Fruit fly (Drosophila melanogaster) whole organism, embryonic: Measurements from ENCODE around the gene zuc.

ENCODE experiments used
- Abd-B ChIP-seq: fragments of 200-800 bp; sonication (Bioruptor generic); optimal IDR thresholded peaks from 2 replicates; lab custom pipeline; 2018; ENCODE audit warnings: missing biosample characterization, mild to moderate bottlenecking, missing genetic modification characterization, moderate library complexity
- Ada2b ChIP-seq: fragments of 200-800 bp; sonication (Bioruptor generic); IDR thresholded peaks from 2 replicates; pipeline ENCODE4 v1.3.6; 2022; ENCODE audit warnings: missing biosample characterization, missing genetic modification characterization
- Aef1 ChIP-seq: fragments of 200-800 bp; sonication (Bioruptor generic); IDR thresholded peaks from 3 replicates; pipeline ENCODE4 v1.3.6; 2022; ENCODE audit warnings: missing biosample characterization, missing genetic modification characterization
- Bteb2 ChIP-seq: fragments of 200-800 bp; sonication (Bioruptor generic); optimal IDR thresholded peaks from 2 replicates; lab custom pipeline; 2016; ENCODE audit warnings: missing biosample characterization, missing genetic modification characterization
- CG10462 ChIP-seq: fragments of 200-800 bp; sonication (Bioruptor generic); optimal IDR thresholded peaks from 2 replicates; lab custom pipeline; 2016; ENCODE audit warnings: missing biosample characterization, missing genetic modification characterization
- CG11398 ChIP-seq: fragments of 200-800 bp; sonication (Bioruptor generic); optimal IDR thresholded peaks from 2 replicates; lab custom pipeline; 2016; ENCODE audit warnings: missing biosample characterization, missing genetic modification characterization
- CG12299 ChIP-seq: fragments of 200-800 bp; sonication (Bioruptor generic); optimal IDR thresholded peaks from 2 replicates; lab custom pipeline; 2018; ENCODE audit warnings: missing biosample characterization, mild to moderate bottlenecking, missing genetic modification characterization
- CG13624 ChIP-seq: fragments of 200-800 bp; sonication (Bioruptor generic); optimal IDR thresholded peaks from 2 replicates; lab custom pipeline; 2016; ENCODE audit warnings: missing biosample characterization, missing genetic modification characterization
- CG14667 ChIP-seq: fragments of 200-800 bp; sonication (Bioruptor generic); IDR thresholded peaks from 2 replicates; pipeline ENCODE4 v1.3.6; 2022; ENCODE audit warnings: missing biosample characterization, missing genetic modification characterization
- CG15269 ChIP-seq: fragments of 200-800 bp; sonication (Bioruptor generic); optimal IDR thresholded peaks from 2 replicates; lab custom pipeline; 2018; ENCODE audit warnings: missing biosample characterization, mild to moderate bottlenecking, missing genetic modification characterization, moderate library complexity
- CG1647 ChIP-seq: fragments of 200-800 bp; sonication (Bioruptor generic); optimal IDR thresholded peaks from 3 replicates; lab custom pipeline; 2016; ENCODE audit warnings: missing biosample characterization, missing genetic modification characterization
- CG16813 ChIP-seq: fragments of 200-800 bp; sonication (Bioruptor generic); IDR thresholded peaks from 3 replicates; pipeline ENCODE4 v1.3.6; 2022; ENCODE audit warnings: missing biosample characterization, missing genetic modification characterization; ENCODE audit not compliant: partially characterized antibody
- CG16863 ChIP-seq: fragments of 200-800 bp; sonication (Bioruptor generic); optimal IDR thresholded peaks from 3 replicates; lab custom pipeline; 2016; ENCODE audit warnings: missing biosample characterization, missing genetic modification characterization
- CG17359 ChIP-seq: fragments of 200-800 bp; sonication (Bioruptor generic); optimal IDR thresholded peaks from 3 replicates; lab custom pipeline; 2018; ENCODE audit warnings: missing biosample characterization, mild to moderate bottlenecking, missing genetic modification characterization, moderate library complexity
- CG17568 ChIP-seq: fragments of 200-800 bp; sonication (Bioruptor generic); optimal IDR thresholded peaks from 2 replicates; lab custom pipeline; 2018; ENCODE audit warnings: missing biosample characterization, mild to moderate bottlenecking, missing genetic modification characterization, moderate library complexity
- CG18476 ChIP-seq: fragments of 200-800 bp; sonication (Bioruptor generic); optimal IDR thresholded peaks from 2 replicates; lab custom pipeline; 2016; ENCODE audit warnings: missing biosample characterization, mild to moderate bottlenecking, missing genetic modification characterization
- CG2678 ChIP-seq: fragments of 200-800 bp; sonication (Bioruptor generic); optimal IDR thresholded peaks from 3 replicates; lab custom pipeline; 2019; ENCODE audit warnings: missing biosample characterization, mild to moderate bottlenecking, missing genetic modification characterization, moderate library complexity
- CG31441 ChIP-seq: fragments of 200-800 bp; sonication (Bioruptor generic); IDR thresholded peaks from 2 replicates; pipeline ENCODE4 v1.3.6; 2022; ENCODE audit warnings: missing biosample characterization, missing genetic modification characterization
- CG4617 ChIP-seq: fragments of 200-800 bp; sonication (Bioruptor generic); optimal IDR thresholded peaks from 3 replicates; lab custom pipeline; 2016; ENCODE audit warnings: missing biosample characterization, missing genetic modification characterization, borderline replicate concordance
- CG5245 ChIP-seq: fragments of 200-800 bp; sonication (Bioruptor generic); optimal IDR thresholded peaks from 3 replicates; lab custom pipeline; 2016; ENCODE audit warnings: missing biosample characterization, missing genetic modification characterization
- CG6254 ChIP-seq: fragments of 200-800 bp; sonication (Bioruptor generic); optimal IDR thresholded peaks from 3 replicates; lab custom pipeline; 2017; ENCODE audit warnings: mild to moderate bottlenecking, missing biosample characterization, missing genetic modification reagents, missing genetic modification characterization
- CG6683 ChIP-seq: fragments of 200-800 bp; sonication (Bioruptor generic); optimal IDR thresholded peaks from 2 replicates; lab custom pipeline; 2017; ENCODE audit warnings: missing biosample characterization, mild to moderate bottlenecking, missing genetic modification characterization, missing genetic modification reagents
- CG9609 ChIP-seq: fragments of 200-800 bp; sonication (Bioruptor generic); optimal IDR thresholded peaks from 3 replicates; lab custom pipeline; 2016; ENCODE audit warnings: missing biosample characterization, missing genetic modification characterization
- CHES-1-like ChIP-seq: fragments of 200-800 bp; sonication (Bioruptor generic); optimal IDR thresholded peaks from 2 replicates; lab custom pipeline; 2016; ENCODE audit warnings: missing biosample characterization, missing genetic modification characterization
- Dip2 ChIP-seq: fragments of 200-800 bp; sonication (Bioruptor generic); IDR thresholded peaks from 2 replicates; pipeline ENCODE4 v1.3.6; 2022; ENCODE audit warnings: missing biosample characterization, missing genetic modification characterization
- E2f1 ChIP-seq: fragments of 200-800 bp; sonication (Bioruptor generic); IDR thresholded peaks from 2 replicates; pipeline ENCODE4 v1.3.6; 2022; ENCODE audit warnings: missing biosample characterization, missing genetic modification characterization
- Fer2 ChIP-seq: fragments of 200-800 bp; sonication (Bioruptor generic); optimal IDR thresholded peaks from 2 replicates; lab custom pipeline; 2018; ENCODE audit warnings: missing biosample characterization, mild to moderate bottlenecking, missing genetic modification characterization, moderate library complexity
- Hand ChIP-seq: fragments of 200-800 bp; sonication (Bioruptor generic); optimal IDR thresholded peaks from 2 replicates; lab custom pipeline; 2017; ENCODE audit warnings: mild to moderate bottlenecking, missing biosample characterization, missing genetic modification reagents, missing genetic modification characterization
- Lim3 ChIP-seq: fragments of 200-800 bp; sonication (Bioruptor generic); IDR thresholded peaks from 2 replicates; pipeline ENCODE4 v1.3.6; 2022; ENCODE audit warnings: missing biosample characterization, missing genetic modification characterization
- MTF-1 ChIP-seq: fragments of 200-800 bp; sonication (Bioruptor generic); optimal IDR thresholded peaks from 2 replicates; lab custom pipeline; 2018; ENCODE audit warnings: missing biosample characterization, mild to moderate bottlenecking, missing genetic modification characterization, borderline replicate concordance
- NK7.1 ChIP-seq: fragments of 200-800 bp; sonication (Bioruptor generic); optimal IDR thresholded peaks from 3 replicates; lab custom pipeline; 2016; ENCODE audit warnings: missing biosample characterization, missing genetic modification characterization
- Opbp ChIP-seq: fragments of 200-800 bp; sonication (Bioruptor generic); IDR thresholded peaks from 3 replicates; pipeline ENCODE4 v1.3.6; 2022; ENCODE audit warnings: missing biosample characterization, missing genetic modification characterization; ENCODE audit not compliant: partially characterized antibody
- Trl ChIP-seq, 3 experiments: fragments of >200 bp in 2 of 3; fragments of 200-800 bp in 1 of 3; sonication (Bioruptor generic) in 1 of 3; optimal IDR thresholded peaks; 2 replicates in 1 of 3; 3 replicates in 2 of 3; lab custom pipeline; 2016 to 2017; ENCODE audit warnings: missing biosample characterization in 1 of 3, missing genetic modification characterization in 1 of 3
- ato ChIP-seq: fragments of 200-800 bp; sonication (Bioruptor generic); IDR thresholded peaks from 2 replicates; pipeline ENCODE4 v1.3.6; 2022; ENCODE audit warnings: missing biosample characterization, missing genetic modification characterization; ENCODE audit not compliant: partially characterized antibody
- cg ChIP-seq: fragments of 200-800 bp; sonication (Bioruptor generic); optimal IDR thresholded peaks from 3 replicates; lab custom pipeline; 2019; ENCODE audit warnings: missing biosample characterization, mild to moderate bottlenecking, missing genetic modification characterization, moderate library complexity
- chm ChIP-seq: fragments of 200-800 bp; sonication (Bioruptor generic); IDR thresholded peaks from 2 replicates; pipeline ENCODE4 v1.3.6; 2022; ENCODE audit warnings: missing biosample characterization, missing genetic modification characterization
- ci ChIP-seq: fragments of 200-800 bp; sonication (Bioruptor generic); IDR thresholded peaks from 3 replicates; pipeline ENCODE4 v1.3.6; 2022; ENCODE audit warnings: missing biosample characterization, missing genetic modification characterization
- crc ChIP-seq: fragments of 200-800 bp; sonication (Bioruptor generic); optimal IDR thresholded peaks from 2 replicates; lab custom pipeline; 2016; ENCODE audit warnings: missing biosample characterization, missing genetic modification characterization
- dan ChIP-seq: fragments of 200-800 bp; sonication (Bioruptor generic); IDR thresholded peaks from 2 replicates; pipeline ENCODE4 v1.3.6; 2022; ENCODE audit warnings: missing biosample characterization, missing genetic modification characterization
- dysf ChIP-seq: fragments of 200-800 bp; sonication (Bioruptor generic); IDR thresholded peaks from 3 replicates; pipeline ENCODE4 v1.3.6; 2022; ENCODE audit warnings: missing biosample characterization, missing genetic modification characterization
- esg ChIP-seq: fragments of 200-800 bp; sonication (Bioruptor generic); conservative IDR thresholded peaks from 2 replicates; pipeline ENCODE4 v1.3.6; 2022; ENCODE audit warnings: missing biosample characterization, missing genetic modification characterization
- jigr1 ChIP-seq: fragments of 200-800 bp; sonication (Bioruptor generic); IDR thresholded peaks from 3 replicates; pipeline ENCODE4 v1.3.6; 2022; ENCODE audit warnings: missing biosample characterization, missing genetic modification characterization
- ken ChIP-seq: fragments of 200-800 bp; sonication (Bioruptor generic); IDR thresholded peaks from 3 replicates; pipeline ENCODE4 v1.3.6; 2022; ENCODE audit warnings: missing biosample characterization, missing genetic modification characterization
- luna ChIP-seq: fragments of 200-800 bp; sonication (Bioruptor generic); optimal IDR thresholded peaks from 2 replicates; lab custom pipeline; 2016; ENCODE audit warnings: missing biosample characterization, missing genetic modification characterization
- mirr ChIP-seq: fragments of 200-800 bp; sonication (Bioruptor generic); optimal IDR thresholded peaks from 3 replicates; lab custom pipeline; 2018; ENCODE audit warnings: missing biosample characterization, mild to moderate bottlenecking, missing genetic modification characterization
- phol ChIP-seq: fragments of 200-800 bp; sonication (Bioruptor generic); optimal IDR thresholded peaks from 3 replicates; lab custom pipeline; 2018; ENCODE audit warnings: missing biosample characterization, mild to moderate bottlenecking, missing genetic modification characterization, moderate library complexity
- sens-2 ChIP-seq: fragments of 200-800 bp; sonication (Bioruptor generic); IDR thresholded peaks from 2 replicates; pipeline ENCODE4 v1.3.6; 2022; ENCODE audit warnings: missing biosample characterization, missing genetic modification characterization
- sob ChIP-seq: fragments of 200-800 bp; sonication (Bioruptor generic); IDR thresholded peaks from 2 replicates; pipeline ENCODE4 v1.3.6; 2022; ENCODE audit warnings: missing biosample characterization, missing genetic modification characterization
- zen ChIP-seq: fragments of 200-800 bp; sonication (Bioruptor generic); optimal IDR thresholded peaks from 3 replicates; lab custom pipeline; 2018; ENCODE audit warnings: missing biosample characterization, mild to moderate bottlenecking, missing genetic modification characterization, moderate library complexity

zuc gene

dm6 chr2L:12010877-12011666, 21.4 kb upstream of the zuc start (continued):
- no peak for TF ChIP-seq Aef1 (GFP tag; lab: Robert Waterston, UW)
- TF ChIP-seq CG11398 (GFP tag; lab: Kevin White, UChicago) = peak; percentile 56
- TF ChIP-seq CG4617 = peak; percentile 82
- no peak for TF ChIP-seq ken (GFP tag; lab: Robert Waterston, UW)
- no peak for TF ChIP-seq jigr1 (GFP tag; lab: Robert Waterston, UW)
- TF ChIP-seq Bteb2 (GFP tag; lab: Kevin White, UChicago) = peak; percentile 77
- TF ChIP-seq CG16813 = no peak
- TF ChIP-seq CG18476 (GFP tag; lab: Kevin White, UChicago) = peak; percentile 87
- TF ChIP-seq Ada2b (GFP tag; lab: Robert Waterston, UW) = no peak
- peak; percentile 16 for TF ChIP-seq CG13624 (GFP tag; lab: Kevin White, UChicago)
- TF ChIP-seq CG17568 (GFP tag; lab: Kevin White, UChicago) = peak; percentile 68
- no peak for TF ChIP-seq sens-2 (GFP tag; lab: Robert Waterston, UW)
- peak; percentile 33 for TF ChIP-seq CHES-1-like (GFP tag; lab: Kevin White, UChicago)
- no peak for TF ChIP-seq ci
- peak; percentile 70 for TF ChIP-seq CG5245 (GFP tag; lab: Kevin White, UChicago)
- TF ChIP-seq CG17359 (tag; lab: Kevin White, UChicago) = peak; percentile 84
- TF ChIP-seq luna (GFP tag; lab: Kevin White, UChicago) = no peak
- peak; percentile 83 for TF ChIP-seq Abd-B
- no peak for TF ChIP-seq Lim3 (GFP tag; lab: Robert Waterston, UW)
- peak; percentile 92 for TF ChIP-seq Fer2 (tag; lab: Kevin White, UChicago)
- TF ChIP-seq chm (GFP tag; lab: Robert Waterston, UW) = no peak
- peak; percentile 95 for TF ChIP-seq CG15269 (tag; lab: Kevin White, UChicago)
- TF ChIP-seq esg (GFP tag; lab: Robert Waterston, UW) = no peak
- peak; percentile 70 for TF ChIP-seq crc
- no peak for TF ChIP-seq E2f1 (GFP tag; lab: Robert Waterston, UW)
- TF ChIP-seq CG10462 (GFP tag; lab: Kevin White, UChicago) = peak; percentile 38
- no peak for TF ChIP-seq sob
- TF ChIP-seq Trl (optimal IDR thresholded peaks at IDR 0.05; lab: Kevin White, UChicago) = no peak
- peak; percentile 38 for TF ChIP-seq Trl (GFP tag; optimal IDR thresholded peaks at IDR 0.05; lab: Kevin White, UChicago)
- TF ChIP-seq CG2678 (tag; lab: Kevin White, UChicago) = peak; percentile 97
- no peak for TF ChIP-seq cg (GFP tag; lab: Kevin White, UChicago)
- peak; percentile 62 for TF ChIP-seq CG9609 (GFP tag; lab: Kevin White, UChicago)
- TF ChIP-seq MTF-1 (GFP tag; lab: Kevin White, UChicago) = peak; percentile 52
- TF ChIP-seq CG31441 = no peak
- no peak for TF ChIP-seq Dip2
- no peak for TF ChIP-seq dysf (GFP tag; lab: Robert Waterston, UW)
- TF ChIP-seq mirr (GFP tag; lab: Kevin White, UChicago) = peak; percentile 91
- peak; percentile 91 for TF ChIP-seq phol
- TF ChIP-seq CG1647 (GFP tag; lab: Kevin White, UChicago) = peak; percentile 80
- peak; percentile 31 for TF ChIP-seq NK7.1
- peak; percentile 92 for TF ChIP-seq zen
- peak; percentile 64 for TF ChIP-seq CG6254 (GFP tag; lab: Kevin White, UChicago)
- TF ChIP-seq Hand (GFP tag; lab: Kevin White, UChicago) = peak; percentile 92
- peak; percentile 83 for TF ChIP-seq CG6683 (GFP tag; lab: Kevin White, UChicago)
- no peak for TF ChIP-seq Opbp
- TF ChIP-seq dan (GFP tag; lab: Robert Waterston, UW) = no peak
- TF ChIP-seq CG16863 (GFP tag; lab: Kevin White, UChicago) = peak; percentile 74
- TF ChIP-seq CG12299 (tag; lab: Kevin White, UChicago) = peak; percentile 91
- no peak for TF ChIP-seq ato
- no peak for TF ChIP-seq CG14667 (GFP tag; lab: Robert Waterston, UW)
